Fruit fly (Drosophila melanogaster): ENCODE data around the gene CG11857.

CG11857 gene

DNA sequence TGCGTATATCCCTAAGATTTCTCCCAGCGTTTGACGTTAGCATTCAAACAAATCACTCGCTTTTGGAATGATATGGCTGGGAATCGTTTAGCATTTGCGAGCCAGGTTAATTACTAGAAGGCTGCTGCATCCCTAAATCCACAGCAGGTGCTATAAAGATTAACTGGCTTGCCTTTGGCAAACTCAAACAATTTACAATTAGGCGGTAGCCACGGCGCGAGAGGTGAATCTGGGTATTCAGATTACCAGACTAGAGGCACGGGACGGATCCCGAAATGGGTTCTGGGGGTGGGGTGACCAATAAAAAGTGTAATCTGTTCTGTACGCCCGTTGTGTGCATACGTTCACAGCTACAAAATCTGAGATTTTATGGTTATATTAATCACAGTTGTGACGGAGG, 22.5 kb downstream of the CG11857 start, which contains the start of gene CG11892 (continued):
- TF ChIP-seq bab2 (GFP tag; optimal IDR thresholded peaks at IDR 0.05) (no peak), nerfin-2 (GFP tag; IDR thresholded peaks at IDR 0.05; ENCODE audit: partially characterized antibody) (no peak), CG13424 (tag; optimal IDR thresholded peaks at IDR 0.05) (peak; percentile 52), NK7.1 (GFP tag; optimal IDR thresholded peaks at IDR 0.05) (no peak), CG14965 (GFP tag; optimal IDR thresholded peaks at IDR 0.05; ENCODE audit: borderline replicate concordance) (no peak), Ptx1 (GFP tag; IDR thresholded peaks at IDR 0.05) (no peak), ERR (GFP tag; optimal IDR thresholded peaks at IDR 0.05) (no peak), CG12236 (GFP tag; optimal IDR thresholded peaks at IDR 0.05) (no peak), org-1 (GFP tag; optimal IDR thresholded peaks at IDR 0.05) (peak; percentile 21), CG1529 (GFP tag; optimal IDR thresholded peaks at IDR 0.05) (no peak), Dbx (GFP tag; IDR thresholded peaks at IDR 0.05) (no peak), ssp (GFP tag; IDR thresholded peaks at IDR 0.05) (no peak), Ravus (GFP tag; IDR thresholded peaks at IDR 0.05) (no peak), CG4282 (GFP tag; optimal IDR thresholded peaks at IDR 0.05) (no peak), knrl (GFP tag; IDR thresholded peaks at IDR 0.05; ENCODE audit: partially characterized antibody) (no peak), maf-S (GFP tag; optimal IDR thresholded peaks at IDR 0.05) (no peak), CG10431 (GFP tag; optimal IDR thresholded peaks at IDR 0.05) (no peak), CG7372 (GFP tag; IDR thresholded peaks at IDR 0.05) (no peak), Six4 (GFP tag; optimal IDR thresholded peaks at IDR 0.05) (no peak), hth (optimal IDR thresholded peaks at IDR 0.05) (no peak), caup (GFP tag; optimal IDR thresholded peaks at IDR 0.05; ENCODE audit: severe bottlenecking) (peak; percentile 58), Sox102F (GFP tag; optimal IDR thresholded peaks at IDR 0.05) (peak; percentile 37), sqz (GFP tag; optimal IDR thresholded peaks at IDR 0.05) (no peak), twi (tag; optimal IDR thresholded peaks at IDR 0.05) (no peak), stc (GFP tag; IDR thresholded peaks at IDR 0.05) (no peak), Poxn (GFP tag; IDR thresholded peaks at IDR 0.05) (no peak), CG2875 (GFP tag; optimal IDR thresholded peaks at IDR 0.05) (no peak), en (GFP tag; optimal IDR thresholded peaks at IDR 0.05) (no peak), ara (GFP tag; IDR thresholded peaks at IDR 0.05) (0 out of 2 replicates have a peak, but pooled peaks have one; percentile 43), Lpt (GFP tag; optimal IDR thresholded peaks at IDR 0.05) (no peak), gcm2 (GFP tag; optimal IDR thresholded peaks at IDR 0.05) (no peak), zfh1 (GFP tag; IDR thresholded peaks at IDR 0.05) (no peak), Bteb2 (GFP tag; optimal IDR thresholded peaks at IDR 0.05) (no peak), dati (GFP tag; IDR thresholded peaks at IDR 0.05) (no peak), CG4360 (GFP tag; IDR thresholded peaks at IDR 0.05) (no peak), NfI (GFP tag; optimal IDR thresholded peaks at IDR 0.05) (peak; percentile 41), CG4707 (GFP tag; optimal IDR thresholded peaks at IDR 0.05) (peak; percentile 39), Ssrp (tag; optimal IDR thresholded peaks at IDR 0.05) (no peak), Dll (GFP tag; IDR thresholded peaks at IDR 0.05; ENCODE audit: partially characterized antibody) (no peak), Awh (GFP tag; IDR thresholded peaks at IDR 0.05) (no peak), p53 (GFP tag; optimal IDR thresholded peaks at IDR 0.05) (no peak), ato (GFP tag; IDR thresholded peaks at IDR 0.05; ENCODE audit: partially characterized antibody) (no peak), CG33213 (GFP tag; optimal IDR thresholded peaks at IDR 0.05) (no peak), CG8924 (tag; optimal IDR thresholded peaks at IDR 0.05) (no peak), Taf1 (GFP tag; IDR thresholded peaks at IDR 0.05) (no peak), usp (GFP tag; optimal IDR thresholded peaks at IDR 0.05) (no peak), CG32772 (GFP tag; IDR thresholded peaks at IDR 0.05) (no peak), dmrt11E (tag; optimal IDR thresholded peaks at IDR 0.05) (no peak), CG4820 (GFP tag; optimal IDR thresholded peaks at IDR 0.05) (no peak), CG6254 (GFP tag; optimal IDR thresholded peaks at IDR 0.05) (no peak), CG10274 (GFP tag; optimal IDR thresholded peaks at IDR 0.05) (no peak), Ets97D (GFP tag; optimal IDR thresholded peaks at IDR 0.05) (no peak), CG2678 (tag; optimal IDR thresholded peaks at IDR 0.05) (peak; percentile 65)
